Worm (Caenorhabditis elegans): ENCODE data around the gene ell-1.

Gene ell-1

ce11 chrIV:4359653-4360052, 34.6 kb upstream of the ell-1 start, which contains the start of gene F55F10.3:
Gene F55F10.3, plus strand, starts transcription at chrIV:4359953.
- no peak for TF ChIP-seq Y67H2A.10 (GFP tag; conservative IDR thresholded peaks at IDR 0.05)
- no peak for TF ChIP-seq mxl-1 (tag; optimal IDR thresholded peaks at IDR 0.05)
- TF ChIP-seq hrde-1 (tag; optimal IDR thresholded peaks at IDR 0.05; ENCODE audit: borderline replicate concordance): no peak
- no peak for TF ChIP-seq attf-6 (GFP tag; IDR thresholded peaks at IDR 0.05)
- no peak for TF ChIP-seq Y53G8AR.9 (GFP tag; conservative IDR thresholded peaks at IDR 0.05)
- TF ChIP-seq F39B2.1 (GFP tag; IDR thresholded peaks at IDR 0.05): no peak
- no peak for TF ChIP-seq F57A8.1 (GFP tag; optimal IDR thresholded peaks at IDR 0.05)
- no peak for TF ChIP-seq hlh-26 (GFP tag; conservative IDR thresholded peaks at IDR 0.05)
- TF ChIP-seq madf-8 (GFP tag; conservative IDR thresholded peaks at IDR 0.05): no peak
- no peak for TF ChIP-seq F57C9.4 (tag; optimal IDR thresholded peaks at IDR 0.05)
- TF ChIP-seq madf-6 (GFP tag; IDR thresholded peaks at IDR 0.05): no peak
- TF ChIP-seq pha-4 (tag; optimal IDR thresholded peaks at IDR 0.05): no peak
- no peak for TF ChIP-seq madf-10 (tag; optimal IDR thresholded peaks at IDR 0.05)
- no peak for TF ChIP-seq nhr-179 (tag; optimal IDR thresholded peaks at IDR 0.05)
- no peak for TF ChIP-seq C06A6.2 (GFP tag; conservative IDR thresholded peaks at IDR 0.05)
- no peak for TF ChIP-seq dpl-1 (GFP tag; optimal IDR thresholded peaks at IDR 0.05)
- no peak for TF ChIP-seq ceh-100 (GFP tag; IDR thresholded peaks at IDR 0.05)
- no peak for TF ChIP-seq nhr-27 (tag; optimal IDR thresholded peaks at IDR 0.05)

- no peak for TF ChIP-seq snpc-1.3 (tag; optimal IDR thresholded peaks at IDR 0.05; ENCODE audit: insufficient read depth)
- TF ChIP-seq F10E7.11 (tag; optimal IDR thresholded peaks at IDR 0.05): no peak
- no peak for TF ChIP-seq F39B2.1 (GFP tag; IDR thresholded peaks at IDR 0.05)
- TF ChIP-seq sdz-38 (tag; optimal IDR thresholded peaks at IDR 0.05): no peak
- no peak for TF ChIP-seq ztf-6 (GFP tag; IDR thresholded peaks at IDR 0.05)
- TF ChIP-seq nfya-1 (tag; optimal IDR thresholded peaks at IDR 0.05; ENCODE audit: borderline replicate concordance, insufficient read depth): no peak
- TF ChIP-seq hmg-1.2 (GFP tag; IDR thresholded peaks at IDR 0.05): no peak
- peak; percentile 51; the same call in 1 of the 2 replicates for TF ChIP-seq dox-1 (GFP tag; IDR thresholded peaks at IDR 0.05)
- TF ChIP-seq C17E4.6 (GFP tag; IDR thresholded peaks at IDR 0.05): no peak
- TF ChIP-seq F55B11.4 (tag; optimal IDR thresholded peaks at IDR 0.05; ENCODE audit: borderline replicate concordance, insufficient read depth): no peak
- TF ChIP-seq dpl-1 (GFP tag; optimal IDR thresholded peaks at IDR 0.05): peak; percentile 20
- peak; percentile 40 for TF ChIP-seq F33H1.4 (GFP tag; IDR thresholded peaks at IDR 0.05)
- TF ChIP-seq hlh-26 (GFP tag; conservative IDR thresholded peaks at IDR 0.05): no peak
- TF ChIP-seq F37B4.10 (GFP tag; IDR thresholded peaks at IDR 0.05): no peak
- TF ChIP-seq cebp-1 (GFP tag; IDR thresholded peaks at IDR 0.05): no peak
- TF ChIP-seq cebp-1 (tag; optimal IDR thresholded peaks at IDR 0.05): peak; percentile 58
- no peak for TF ChIP-seq sea-2 (GFP tag; IDR thresholded peaks at IDR 0.05)
- no peak for TF ChIP-seq rpc-1 (optimal IDR thresholded peaks at IDR 0.05)
- TF ChIP-seq rpc-1 (tag; optimal IDR thresholded peaks at IDR 0.05): no peak
- no peak for TF ChIP-seq hmg-20 (GFP tag; IDR thresholded peaks at IDR 0.05)
- no peak for TF ChIP-seq ceh-58 (GFP tag; IDR thresholded peaks at IDR 0.05)
- no peak for TF ChIP-seq snpc-1.1 (tag; optimal IDR thresholded peaks at IDR 0.05; ENCODE audit: insufficient read depth)
- TF ChIP-seq zfh-2 (GFP tag; conservative IDR thresholded peaks at IDR 0.05): no peak
- no peak for TF ChIP-seq let-607 (tag; optimal IDR thresholded peaks at IDR 0.05)
- peak; percentile 94 for TF ChIP-seq ztf-18 (tag; optimal IDR thresholded peaks at IDR 0.05)
- no peak for TF ChIP-seq K12H6.12 (tag; optimal IDR thresholded peaks at IDR 0.05)
- TF ChIP-seq Y53G8AR.9 (GFP tag; conservative IDR thresholded peaks at IDR 0.05): 0 out of 2 replicates have a peak, but pooled peaks have one; percentile 48
- peak; percentile 86 for TF ChIP-seq mcd-1 (GFP tag; IDR thresholded peaks at IDR 0.05)
- no peak for TF ChIP-seq ztf-3 (GFP tag; optimal IDR thresholded peaks at IDR 0.05)
- TF ChIP-seq lsl-1 (GFP tag; optimal IDR thresholded peaks at IDR 0.05): peak; percentile 46
- peak in 1 of 3 experiments; percentile 65 for TF ChIP-seq lin-35 (GFP tag; optimal IDR thresholded peaks at IDR 0.05)
- TF ChIP-seq attf-5 (GFP tag; optimal IDR thresholded peaks at IDR 0.05): peak; percentile 12
- TF ChIP-seq ceh-27 (GFP tag; optimal IDR thresholded peaks at IDR 0.05): no peak
- TF ChIP-seq C06A6.2 (GFP tag; conservative IDR thresholded peaks at IDR 0.05): peak; percentile 39; the same call in 1 of the 2 replicates
Observed at ce11 chrIV:4360497-4360896, 33.7 kb upstream of the ell-1 start, which contains the start of gene F55F10.1. Gene F55F10.1, plus strand, starts transcription at chrIV:4360837.
